Worm (Caenorhabditis elegans) whole organism, young adult: ENCODE measurements around the gene K06A1.2.

Source experiments
- B0261.1 ChIP-seq: sonication (generic microtip); optimal IDR thresholded peaks from 2 replicates; lab custom pipeline; 2016; ENCODE audit warnings: mild to moderate bottlenecking, missing genetic modification characterization, moderate library complexity, missing compliant biosample characterization
- D2030.7 ChIP-seq: fragments of 200-800 bp; sonication (Bioruptor generic); IDR thresholded peaks from 2 replicates; pipeline ENCODE4 v1.3.6; 2022; ENCODE audit warnings: missing genetic modification reagents, missing genetic modification characterization, missing compliant biosample characterization
- F39B2.1 ChIP-seq: fragments of 200-800 bp; sonication (Bioruptor generic); IDR thresholded peaks from 2 replicates; pipeline ENCODE4 v1.3.6; 2022; ENCODE audit warnings: missing genetic modification reagents, missing genetic modification characterization, missing compliant biosample characterization
- K11D2.4 ChIP-seq: fragments of 200-800 bp; sonication (Bioruptor generic); IDR thresholded peaks from 2 replicates; pipeline ENCODE4 v1.3.6; 2022; ENCODE audit warnings: missing genetic modification reagents, missing genetic modification characterization, missing compliant biosample characterization
- Y53G8AR.9 ChIP-seq: fragments of 200-800 bp; sonication (Bioruptor generic); conservative IDR thresholded peaks from 2 replicates; pipeline ENCODE4 v1.3.6; 2022; ENCODE audit warnings: missing genetic modification reagents, missing genetic modification characterization, missing compliant biosample characterization
- Y67H2A.10 ChIP-seq: fragments of 200-800 bp; sonication (Bioruptor generic); conservative IDR thresholded peaks from 2 replicates; pipeline ENCODE4 v1.3.6; 2022; ENCODE audit warnings: missing genetic modification reagents, missing genetic modification characterization, missing compliant biosample characterization
- Y95B8A.8 ChIP-seq: fragments of 200-800 bp; sonication (Bioruptor generic); IDR thresholded peaks from 2 replicates; pipeline ENCODE4 v1.3.6; 2022; ENCODE audit warnings: missing genetic modification reagents, missing genetic modification characterization, missing compliant biosample characterization
- ZK185.1 ChIP-seq: sonication (generic microtip); optimal IDR thresholded peaks from 2 replicates; lab custom pipeline; 2016; ENCODE audit warnings: mild to moderate bottlenecking, missing genetic modification characterization, missing compliant biosample characterization; ENCODE audit not compliant: poor library complexity, severe bottlenecking
- aptf-2 ChIP-seq: fragments of 200-800 bp; sonication (Bioruptor generic); conservative IDR thresholded peaks from 2 replicates; pipeline ENCODE4 v1.3.6; 2022; ENCODE audit warnings: missing genetic modification reagents, missing genetic modification characterization, missing compliant biosample characterization
- aptf-3 ChIP-seq: fragments of 200-800 bp; sonication (Bioruptor generic); IDR thresholded peaks from 2 replicates; pipeline ENCODE4 v1.3.6; 2022; ENCODE audit warnings: missing genetic modification characterization, missing compliant biosample characterization
- atf-7 ChIP-seq: sonication (generic microtip); optimal IDR thresholded peaks from 2 replicates; lab custom pipeline; 2017; ENCODE audit warnings: mild to moderate bottlenecking, missing genetic modification characterization, missing compliant biosample characterization
- attf-5 ChIP-seq: fragments of 200-800 bp; sonication (Bioruptor generic); optimal IDR thresholded peaks from 2 replicates; lab custom pipeline; 2018; ENCODE audit warnings: mild to moderate bottlenecking, missing genetic modification characterization, missing compliant biosample characterization
- cebp-1 ChIP-seq, 2 experiments: fragments of 200-800 bp in 1 of 2; sonication (Bioruptor generic) in 1 of 2; sonication (generic microtip) in 1 of 2; IDR thresholded peaks in 1 of 2; optimal IDR thresholded peaks in 1 of 2; 2 replicates each; pipeline versions ENCODE4 v1.3.6 to Lab custom; 2017 to 2022; ENCODE audit warnings: missing compliant biosample characterization in 2 of 2, missing genetic modification characterization in 2 of 2, mild to moderate bottlenecking in 1 of 2, missing genetic modification reagents in 1 of 2, moderate library complexity in 1 of 2
- ceh-91 ChIP-seq: fragments of 200-800 bp; sonication (Bioruptor generic); IDR thresholded peaks from 2 replicates; pipeline ENCODE4 v1.3.6; 2022; ENCODE audit warnings: missing genetic modification reagents, missing genetic modification characterization, missing compliant biosample characterization
- dox-1 ChIP-seq: fragments of 200-800 bp; sonication (Bioruptor generic); IDR thresholded peaks from 2 replicates; pipeline ENCODE4 v1.3.6; 2022; ENCODE audit warnings: missing genetic modification reagents, missing genetic modification characterization, missing compliant biosample characterization
- dpff-1 ChIP-seq: sonication (generic microtip); optimal IDR thresholded peaks from 2 replicates; lab custom pipeline; 2017; ENCODE audit warnings: mild to moderate bottlenecking, missing genetic modification characterization, missing compliant biosample characterization
- dpl-1 ChIP-seq: fragments of 150-350 bp; optimal IDR thresholded peaks from 2 replicates; lab custom pipeline; 2014; ENCODE audit warnings: missing biosample characterization, missing genetic modification reagents, missing genetic modification characterization
- efl-1 ChIP-seq: fragments of 150-350 bp; optimal IDR thresholded peaks from 2 replicates; lab custom pipeline; 2014; ENCODE audit warnings: missing biosample characterization, missing genetic modification reagents, missing genetic modification characterization
- egl-44 ChIP-seq: fragments of 200-800 bp; sonication (Bioruptor generic); IDR thresholded peaks from 2 replicates; pipeline ENCODE4 v1.3.6; 2022; ENCODE audit warnings: missing genetic modification reagents, missing genetic modification characterization, missing compliant biosample characterization
- egrh-3 ChIP-seq: fragments of 200-800 bp; sonication (Bioruptor generic); IDR thresholded peaks from 2 replicates; pipeline ENCODE4 v1.3.6; 2022; ENCODE audit warnings: missing genetic modification reagents, missing genetic modification characterization, missing compliant biosample characterization
- ekl-4 ChIP-seq: fragments of 200-800 bp; sonication (Bioruptor generic); IDR thresholded peaks from 2 replicates; pipeline ENCODE4 v1.3.6; 2022; ENCODE audit warnings: missing genetic modification reagents, missing genetic modification characterization, missing compliant biosample characterization
- hmg-1.2 ChIP-seq: fragments of 200-800 bp; sonication (Bioruptor generic); IDR thresholded peaks from 2 replicates; pipeline ENCODE4 v1.3.6; 2022; ENCODE audit warnings: missing genetic modification reagents, missing genetic modification characterization, missing compliant biosample characterization
- let-526 ChIP-seq: fragments of 200-800 bp; sonication (Bioruptor generic); IDR thresholded peaks from 2 replicates; pipeline ENCODE4 v1.3.6; 2022; ENCODE audit warnings: missing genetic modification reagents, missing genetic modification characterization, missing compliant biosample characterization
- let-607 ChIP-seq, 2 experiments: fragments of 200-800 bp in 1 of 2; sonication (Bioruptor generic) in 1 of 2; sonication (generic microtip) in 1 of 2; optimal IDR thresholded peaks; 2 replicates each; lab custom pipeline; 2016 to 2018; ENCODE audit warnings: mild to moderate bottlenecking in 2 of 2, missing compliant biosample characterization in 2 of 2, missing genetic modification characterization in 2 of 2, moderate library complexity in 2 of 2, missing genotype in 1 of 2
- lin-35 ChIP-seq, 3 experiments: fragments of 150-350 bp in 2 of 3; sonication (generic microtip) in 1 of 3; optimal IDR thresholded peaks; 2 replicates each; lab custom pipeline; 2014 to 2018; ENCODE audit warnings: missing biosample characterization in 3 of 3, missing genetic modification characterization in 3 of 3, missing genetic modification reagents in 3 of 3
- lir-1 ChIP-seq: fragments of 200-800 bp; sonication (Bioruptor generic); conservative IDR thresholded peaks from 2 replicates; pipeline ENCODE4 v1.3.6; 2022; ENCODE audit warnings: missing genetic modification reagents, missing genetic modification characterization, missing compliant biosample characterization
- mcd-1 ChIP-seq: fragments of 200-800 bp; sonication (Bioruptor generic); IDR thresholded peaks from 2 replicates; pipeline ENCODE4 v1.3.6; 2022; ENCODE audit warnings: missing genetic modification reagents, missing genetic modification characterization, missing compliant biosample characterization
- mxl-1 ChIP-seq: sonication (generic microtip); optimal IDR thresholded peaks from 2 replicates; lab custom pipeline; 2016; ENCODE audit warnings: missing genetic modification characterization, missing compliant biosample characterization
- nhr-80 ChIP-seq: sonication (generic microtip); optimal IDR thresholded peaks from 2 replicates; lab custom pipeline; 2016; ENCODE audit warnings: missing genetic modification characterization, missing compliant biosample characterization
- pbrm-1 ChIP-seq: fragments of 200-800 bp; sonication (Bioruptor generic); IDR thresholded peaks from 2 replicates; pipeline ENCODE4 v1.3.6; 2022; ENCODE audit warnings: missing genetic modification reagents, missing genetic modification characterization, missing compliant biosample characterization
- rcor-1 ChIP-seq: fragments of 200-800 bp; sonication (Bioruptor generic); IDR thresholded peaks from 2 replicates; pipeline ENCODE4 v1.3.6; 2022; ENCODE audit warnings: missing genetic modification reagents, missing genetic modification characterization, missing compliant biosample characterization
- repo-1 ChIP-seq: sonication (generic microtip); optimal IDR thresholded peaks from 2 replicates; lab custom pipeline; 2017; ENCODE audit warnings: mild to moderate bottlenecking, missing genetic modification characterization, missing compliant biosample characterization
- snpc-1.1 ChIP-seq: sonication (generic microtip); optimal IDR thresholded peaks from 2 replicates; lab custom pipeline; 2017; ENCODE audit warnings: missing genetic modification characterization, mild to moderate bottlenecking, missing compliant biosample characterization, antibody characterized with exemption, moderate library complexity, missing genotype, missing genetic modification reagents; ENCODE audit not compliant: insufficient read depth
- sptf-2 ChIP-seq: fragments of 200-800 bp; sonication (Bioruptor generic); optimal IDR thresholded peaks from 2 replicates; lab custom pipeline; 2018; ENCODE audit warnings: mild to moderate bottlenecking, missing genetic modification characterization, missing compliant biosample characterization
- tbx-9 ChIP-seq: sonication (generic microtip); optimal IDR thresholded peaks from 2 replicates; lab custom pipeline; 2016; ENCODE audit warnings: borderline replicate concordance, missing genetic modification characterization, inconsistent platforms, missing compliant biosample characterization
- zfh-2 ChIP-seq: fragments of 200-800 bp; sonication (Bioruptor generic); conservative IDR thresholded peaks from 2 replicates; pipeline ENCODE4 v1.3.6; 2022; ENCODE audit warnings: missing genetic modification reagents, missing genetic modification characterization, missing compliant biosample characterization
- ztf-18 ChIP-seq: sonication (generic microtip); optimal IDR thresholded peaks from 2 replicates; lab custom pipeline; 2016; ENCODE audit warnings: missing genotype, mild to moderate bottlenecking, missing genetic modification characterization, missing compliant biosample characterization

Gene K06A1.2

ce11 chrII:6448656-6449055, 4.8 kb downstream of the K06A1.2 start:
- no peak for TF ChIP-seq Y53G8AR.9
- TF ChIP-seq ekl-4 (GFP tag; lab: Robert Waterston, UW): no peak
- peak; percentile 58 for TF ChIP-seq nhr-80 (tag; lab: Kevin White, UChicago)
- TF ChIP-seq, all 124 proteins: peak for 1

ce11 chrII:6449656-6450055, 5.8 kb downstream of the K06A1.2 start, which contains the start of gene nhr-22:
TSS of gene nhr-22 (minus strand) at chrII:6449792.
- TF ChIP-seq mcd-1 (GFP tag; lab: Robert Waterston, UW) (no peak), dpff-1 (tag; lab: Kevin White, UChicago) (no peak), K11D2.4 (GFP tag; lab: Robert Waterston, UW) (no peak), D2030.7 (GFP tag; lab: Robert Waterston, UW) (no peak), egrh-3 (GFP tag; lab: Robert Waterston, UW) (no peak), ceh-91 (GFP tag; lab: Robert Waterston, UW) (no peak), zfh-2 (GFP tag; lab: Robert Waterston, UW) (no peak), atf-7 (no peak), ZK185.1 (tag; lab: Kevin White, UChicago) (no peak), pbrm-1 (GFP tag; lab: Robert Waterston, UW) (no peak), sptf-2 (GFP tag; lab: Kevin White, UChicago) (no peak), egl-44 (GFP tag; lab: Robert Waterston, UW) (no peak), aptf-3 (GFP tag; lab: Robert Waterston, UW) (no peak), tbx-9 (no peak), ztf-18 (tag; lab: Kevin White, UChicago) (no peak), Y95B8A.8 (GFP tag; lab: Robert Waterston, UW) (no peak), Y67H2A.10 (GFP tag; lab: Robert Waterston, UW) (no peak), B0261.1 (tag; lab: Kevin White, UChicago) (no peak)

DNA sequence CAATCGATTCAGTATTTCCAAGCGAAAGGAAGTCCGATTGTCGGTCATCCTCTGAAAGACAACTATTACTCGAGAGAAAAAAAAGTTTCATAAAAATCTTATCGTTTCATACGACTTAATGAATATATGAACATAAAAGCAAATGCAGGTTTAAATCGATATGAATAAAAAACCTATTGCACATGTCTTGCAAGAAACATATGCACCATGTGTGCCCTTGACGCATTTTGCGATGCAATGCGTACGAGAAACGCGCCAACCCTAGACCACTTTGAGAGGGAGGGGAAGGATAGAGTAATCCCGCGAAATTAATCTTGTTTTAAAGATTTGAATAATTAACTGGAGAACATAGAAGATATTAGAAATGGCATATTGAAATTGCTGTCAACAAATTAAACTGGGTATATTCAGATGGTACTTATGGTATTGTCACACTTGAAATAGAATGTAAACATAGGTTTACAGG, 9.6 kb downstream of the K06A1.2 start, which contains the start of gene atg-16.2:
atg-16.2 (minus strand) TSS at position 51 of the 466 bp plus-strand sequence.
- TF ChIP-seq mxl-1 (tag; lab: Kevin White, UChicago): no peak
- TF ChIP-seq dpl-1 (GFP tag; lab: Kevin White, UChicago): peak; percentile 31
- TF ChIP-seq cebp-1 (GFP tag; IDR thresholded peaks at IDR 0.05; lab: Robert Waterston, UW): no peak
- TF ChIP-seq cebp-1 (tag; optimal IDR thresholded peaks at IDR 0.05; lab: Kevin White, UChicago): no peak
- peak; percentile 74 for TF ChIP-seq nhr-80 (tag; lab: Kevin White, UChicago)
- 0 out of 2 replicates have a peak, but pooled peaks have one; percentile 23 for TF ChIP-seq rcor-1
- 0 out of 2 replicates have a peak, but pooled peaks have one; percentile 50 for TF ChIP-seq dox-1 (GFP tag; lab: Robert Waterston, UW)
- TF ChIP-seq hmg-1.2: peak; percentile 19; the same call in 1 of the 2 replicates
- peak; percentile 32 for TF ChIP-seq efl-1
- peak; percentile 90 for TF ChIP-seq ztf-18 (tag; lab: Kevin White, UChicago)
- TF ChIP-seq repo-1 (tag; lab: Kevin White, UChicago): no peak
- no peak for TF ChIP-seq Y95B8A.8 (GFP tag; lab: Robert Waterston, UW)
- no peak for TF ChIP-seq snpc-1.1 (tag; lab: Kevin White, UChicago)
- TF ChIP-seq attf-5: peak; percentile 69
- TF ChIP-seq lir-1 (GFP tag; lab: Robert Waterston, UW): no peak
- TF ChIP-seq lin-35 (GFP tag; optimal IDR thresholded peaks at IDR 0.05; lab: Kevin White, UChicago): peak in 1 of 3 experiments; percentile 31
- TF ChIP-seq, all 124 proteins: peak for 9

DNA sequence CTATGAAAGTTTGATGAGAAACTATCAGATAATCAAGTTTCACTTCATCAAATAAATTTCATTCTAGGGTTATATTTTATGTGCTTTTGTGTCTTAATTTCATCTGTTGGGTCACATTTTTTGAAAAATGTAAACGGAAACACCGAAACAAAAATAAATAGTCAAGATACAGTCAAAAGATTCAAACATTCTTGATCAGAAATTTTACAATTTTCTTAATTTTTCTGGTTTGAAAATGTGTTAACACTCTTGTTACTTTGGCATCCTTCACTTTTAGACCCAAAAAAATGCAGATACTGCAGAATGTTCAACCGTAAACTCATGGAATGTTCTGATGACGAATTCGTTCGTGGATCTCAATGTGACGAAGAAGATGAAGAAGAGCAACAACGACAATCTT, 10.9 kb downstream of the K06A1.2 start, which contains the start of gene aptf-1:
aptf-1 (plus strand) TSS at position 301 of the 400 bp plus-strand sequence.
- TF ChIP-seq egrh-3 (GFP tag; lab: Robert Waterston, UW): no peak
- no peak for TF ChIP-seq let-526 (GFP tag; lab: Robert Waterston, UW)
- TF ChIP-seq F39B2.1 (GFP tag; lab: Robert Waterston, UW): no peak
- TF ChIP-seq let-607 (tag; optimal IDR thresholded peaks at IDR 0.05; lab: Kevin White, UChicago): no peak
- TF ChIP-seq aptf-2 (GFP tag; lab: Robert Waterston, UW): no peak
